Fruit fly (Drosophila melanogaster) whole organism, adult: Measurements from ENCODE around the gene prage.
A peak's percentile ranks its signal among the peaks of the same experiment; 100 is the strongest.

ENCODE experiments used
- CG11617 ChIP-seq: fragments of 200-800 bp; sonication (Bioruptor generic); optimal IDR thresholded peaks from 2 replicates; lab custom pipeline; 2017; ENCODE audit warnings: mild to moderate bottlenecking, missing biosample characterization, missing genetic modification reagents, missing genetic modification characterization
- CG12768 ChIP-seq: fragments of 200-800 bp; sonication (Bioruptor generic); optimal IDR thresholded peaks from 2 replicates; lab custom pipeline; 2017; ENCODE audit warnings: missing biosample characterization, missing genetic modification characterization, mild to moderate bottlenecking, moderate library complexity, missing genetic modification reagents
- CG14711 ChIP-seq: fragments of 200-800 bp; sonication (Bioruptor generic); optimal IDR thresholded peaks from 2 replicates; lab custom pipeline; 2018; ENCODE audit warnings: missing biosample characterization, mild to moderate bottlenecking, missing genetic modification characterization, moderate library complexity
- CG1620 ChIP-seq: fragments of 200-800 bp; sonication (Bioruptor generic); optimal IDR thresholded peaks from 2 replicates; lab custom pipeline; 2016; ENCODE audit warnings: missing biosample characterization, missing genetic modification characterization
- CG33017 ChIP-seq: fragments of 200-800 bp; sonication (Bioruptor generic); optimal IDR thresholded peaks from 2 replicates; lab custom pipeline; 2018; ENCODE audit warnings: missing biosample characterization, mild to moderate bottlenecking, missing genetic modification characterization, moderate library complexity
- CG5204 ChIP-seq: fragments of 200-800 bp; sonication (Bioruptor generic); optimal IDR thresholded peaks from 2 replicates; lab custom pipeline; 2016; ENCODE audit warnings: missing biosample characterization, missing genetic modification characterization
- CG7045 ChIP-seq: fragments of 200-800 bp; sonication (Bioruptor generic); optimal IDR thresholded peaks from 2 replicates; lab custom pipeline; 2017; ENCODE audit warnings: missing biosample characterization, mild to moderate bottlenecking, missing genetic modification characterization
- CG7101 ChIP-seq: fragments of 200-800 bp; sonication (Bioruptor generic); optimal IDR thresholded peaks from 2 replicates; lab custom pipeline; 2018; ENCODE audit warnings: missing biosample characterization, mild to moderate bottlenecking, missing genetic modification characterization, moderate library complexity
- Clk ChIP-seq: fragments of 200-800 bp; sonication (Bioruptor generic); optimal IDR thresholded peaks from 2 replicates; lab custom pipeline; 2017; ENCODE audit warnings: missing biosample characterization, missing genetic modification characterization
- Crg-1 ChIP-seq: fragments of 200-800 bp; sonication (Bioruptor generic); optimal IDR thresholded peaks from 2 replicates; lab custom pipeline; 2016; ENCODE audit warnings: missing biosample characterization, missing genetic modification characterization
- Hr96 ChIP-seq: fragments of 200-800 bp; sonication (Bioruptor generic); optimal IDR thresholded peaks from 2 replicates; lab custom pipeline; 2016; ENCODE audit warnings: missing biosample characterization, missing genetic modification characterization
- Mnt ChIP-seq: fragments of 200-800 bp; sonication (Bioruptor generic); optimal IDR thresholded peaks from 2 replicates; lab custom pipeline; 2016; ENCODE audit warnings: missing biosample characterization, mild to moderate bottlenecking, missing genetic modification characterization
- bab1 ChIP-seq: fragments of 200-800 bp; sonication (Bioruptor generic); optimal IDR thresholded peaks from 3 replicates; lab custom pipeline; 2019; ENCODE audit warnings: missing biosample characterization, mild to moderate bottlenecking, missing genetic modification characterization, moderate library complexity
- cic ChIP-seq: fragments of 200-800 bp; sonication (Bioruptor generic); optimal IDR thresholded peaks from 2 replicates; lab custom pipeline; 2017; ENCODE audit warnings: missing biosample characterization, mild to moderate bottlenecking, missing genetic modification characterization, moderate library complexity
- cnc ChIP-seq, 2 experiments: fragments of >200 bp; optimal IDR thresholded peaks; 2 replicates each; lab custom pipeline; 2017
- kay ChIP-seq: fragments of 200-800 bp; sonication (Bioruptor generic); peaks from one replicate; lab custom pipeline; 2016; ENCODE audit warnings: missing biosample characterization, missing genetic modification characterization, borderline replicate concordance
- ovo ChIP-seq: fragments of 200-800 bp; sonication (Bioruptor generic); optimal IDR thresholded peaks from 2 replicates; lab custom pipeline; 2016; ENCODE audit warnings: missing biosample characterization, missing genetic modification characterization
- pad ChIP-seq: fragments of 200-800 bp; sonication (Bioruptor generic); optimal IDR thresholded peaks from 3 replicates; lab custom pipeline; 2017; ENCODE audit warnings: missing biosample characterization, missing genetic modification characterization, mild to moderate bottlenecking, moderate library complexity, missing genetic modification reagents
- tj ChIP-seq: fragments of 200-800 bp; sonication (Bioruptor generic); optimal IDR thresholded peaks from 3 replicates; lab custom pipeline; 2017; ENCODE audit warnings: missing biosample characterization, mild to moderate bottlenecking, missing genetic modification characterization, moderate library complexity
- toe ChIP-seq: fragments of 200-800 bp; sonication (Bioruptor generic); optimal IDR thresholded peaks from 2 replicates; lab custom pipeline; 2016; ENCODE audit warnings: missing biosample characterization, missing genetic modification characterization

Gene prage

dm6 chrX:1879606-1880110 is 106.1 kb downstream of the prage start, which contains the start of gene CG14818:
Gene CG14818 (minus strand): TSS chrX:1879774.
- TF ChIP-seq CG5204 (GFP tag; lab: Kevin White, UChicago): no peak
- no peak for TF ChIP-seq CG7045 (GFP tag; lab: Kevin White, UChicago)
- TF ChIP-seq ovo (GFP tag; lab: Kevin White, UChicago): peak; percentile 89
- peak; percentile 66 for TF ChIP-seq Mnt
- TF ChIP-seq CG12768 (GFP tag; lab: Kevin White, UChicago): peak; percentile 36
- TF ChIP-seq Hr96 (GFP tag; lab: Kevin White, UChicago): peak; percentile 6
- TF ChIP-seq kay (GFP tag; lab: Kevin White, UChicago): no peak
- peak; percentile 78 for TF ChIP-seq CG1620 (GFP tag; lab: Kevin White, UChicago)
- TF ChIP-seq pad (GFP tag; lab: Kevin White, UChicago): peak; percentile 99
- peak; percentile 20 for TF ChIP-seq Clk (GFP tag; lab: Kevin White, UChicago)
- TF ChIP-seq Crg-1 (GFP tag; lab: Kevin White, UChicago): no peak
- peak; percentile 69 for TF ChIP-seq CG7101 (tag; lab: Kevin White, UChicago)
- peak; percentile 53 for TF ChIP-seq tj (GFP tag; lab: Kevin White, UChicago)
- peak; percentile 85 for TF ChIP-seq bab1
- peak; percentile 55 for TF ChIP-seq CG11617 (GFP tag; lab: Kevin White, UChicago)
- TF ChIP-seq CG14711 (tag; lab: Kevin White, UChicago): peak; percentile 47

- TF ChIP-seq CG14711 (tag; lab: Kevin White, UChicago) (peak; percentile 43), tj (GFP tag; lab: Kevin White, UChicago) (peak; percentile 42), pad (GFP tag; lab: Kevin White, UChicago) (peak; percentile 83), toe (GFP tag; lab: Kevin White, UChicago) (peak; percentile 2), cnc (optimal IDR thresholded peaks at IDR 0.05; lab: Kevin White, UChicago) (no peak), Hr96 (GFP tag; lab: Kevin White, UChicago) (peak; percentile 70), CG5204 (GFP tag; lab: Kevin White, UChicago) (no peak), Mnt (peak; percentile 67), CG7045 (GFP tag; lab: Kevin White, UChicago) (no peak), ovo (GFP tag; lab: Kevin White, UChicago) (peak; percentile 73), bab1 (peak; percentile 72), CG12768 (GFP tag; lab: Kevin White, UChicago) (peak; percentile 29), Clk (GFP tag; lab: Kevin White, UChicago) (peak; percentile 11), CG7101 (tag; lab: Kevin White, UChicago) (peak; percentile 78), kay (GFP tag; lab: Kevin White, UChicago) (no peak), CG33017 (tag; lab: Kevin White, UChicago) (peak; percentile 16), cic (GFP tag; lab: Kevin White, UChicago) (no peak), CG1620 (GFP tag; lab: Kevin White, UChicago) (peak; percentile 60), CG11617 (GFP tag; lab: Kevin White, UChicago) (peak; percentile 60), Crg-1 (GFP tag; lab: Kevin White, UChicago) (peak; percentile 47)
Observed at dm6 chrX:1880139-1880556, 106.6 kb downstream of the prage start, which contains the start of gene Coa8. Gene Coa8 (plus strand): TSS chrX:1880282.

- TF ChIP-seq CG7045 (GFP tag; lab: Kevin White, UChicago) (no peak), CG1620 (GFP tag; lab: Kevin White, UChicago) (no peak), CG14711 (tag; lab: Kevin White, UChicago) (no peak), tj (GFP tag; lab: Kevin White, UChicago) (no peak), CG33017 (tag; lab: Kevin White, UChicago) (no peak), Clk (GFP tag; lab: Kevin White, UChicago) (no peak), CG5204 (GFP tag; lab: Kevin White, UChicago) (no peak), Hr96 (GFP tag; lab: Kevin White, UChicago) (no peak), toe (GFP tag; lab: Kevin White, UChicago) (no peak), pad (GFP tag; lab: Kevin White, UChicago) (no peak), kay (GFP tag; lab: Kevin White, UChicago) (no peak), Mnt (no peak), Crg-1 (GFP tag; lab: Kevin White, UChicago) (no peak), CG12768 (GFP tag; lab: Kevin White, UChicago) (no peak), cic (GFP tag; lab: Kevin White, UChicago) (no peak), CG11617 (GFP tag; lab: Kevin White, UChicago) (no peak), cnc (optimal IDR thresholded peaks at IDR 0.05; lab: Kevin White, UChicago) (no peak), CG7101 (tag; lab: Kevin White, UChicago) (no peak), bab1 (no peak)
Observed at dm6 chrX:1880779-1881178, 107.3 kb downstream of the prage start.

- peak; percentile 53 for TF ChIP-seq CG1620 (GFP tag; lab: Kevin White, UChicago)
- peak; percentile 81 for TF ChIP-seq bab1
- TF ChIP-seq cic (GFP tag; lab: Kevin White, UChicago): no peak
- TF ChIP-seq Crg-1 (GFP tag; lab: Kevin White, UChicago): peak; percentile 18
- peak; percentile 64 for TF ChIP-seq CG11617 (GFP tag; lab: Kevin White, UChicago)
- peak; percentile 54 for TF ChIP-seq CG14711 (tag; lab: Kevin White, UChicago)
- TF ChIP-seq toe (GFP tag; lab: Kevin White, UChicago): no peak
- peak; percentile 65 for TF ChIP-seq Mnt
- peak; percentile 49 for TF ChIP-seq tj (GFP tag; lab: Kevin White, UChicago)
- TF ChIP-seq CG33017 (tag; lab: Kevin White, UChicago): peak; percentile 7
- TF ChIP-seq Clk (GFP tag; lab: Kevin White, UChicago): no peak
- peak; percentile 64 for TF ChIP-seq CG7101 (tag; lab: Kevin White, UChicago)
- TF ChIP-seq pad (GFP tag; lab: Kevin White, UChicago): peak; percentile 57
- no peak for TF ChIP-seq ovo (GFP tag; lab: Kevin White, UChicago)
- no peak for TF ChIP-seq cnc (optimal IDR thresholded peaks at IDR 0.05; lab: Kevin White, UChicago)
- no peak for TF ChIP-seq Hr96 (GFP tag; lab: Kevin White, UChicago)
Observed at dm6 chrX:1889926-1890325, 116.4 kb downstream of the prage start, which contains the start of the genes trr and mRpL16. Gene trr (minus strand): TSS chrX:1889950. Gene mRpL16 (plus strand): TSS chrX:1890256.
